Worm (Caenorhabditis elegans): ENCODE measurements around the gene C36B7.6.

The C36B7.6 gene

DNA sequence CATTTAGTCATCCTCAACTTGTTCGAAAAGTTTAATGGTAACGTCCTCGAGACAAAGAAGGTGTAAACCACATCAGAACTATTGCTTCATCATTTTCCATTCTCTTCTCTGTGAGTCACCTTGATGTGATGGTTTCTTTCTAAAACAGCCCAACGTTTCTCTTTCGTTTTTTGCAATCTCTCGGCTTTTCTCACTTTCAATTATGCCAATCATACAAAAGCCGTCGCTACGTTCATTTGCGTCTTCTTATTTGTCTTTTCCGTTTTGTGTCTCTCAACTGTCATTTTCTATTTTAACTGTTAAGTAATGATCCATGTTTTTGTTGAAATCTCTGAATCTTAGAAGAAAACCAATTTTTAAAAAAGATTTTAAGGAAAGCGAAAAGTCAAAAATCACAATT lies 42.8 kb downstream of the C36B7.6 start, which contains the start of gene B0403.5:
Gene B0403.5, plus strand, starts transcription at position 368 of the 400 bp plus-strand sequence.
- TF ChIP-seq ztf-26 (tag; optimal IDR thresholded peaks at IDR 0.05): no peak
- TF ChIP-seq ZK185.1 (tag; optimal IDR thresholded peaks at IDR 0.05; ENCODE audit: poor library complexity, severe bottlenecking): no peak
- no peak for TF ChIP-seq zim-3 (tag; optimal IDR thresholded peaks at IDR 0.05)
- TF ChIP-seq madf-3 (GFP tag; IDR thresholded peaks at IDR 0.05): no peak

- TF ChIP-seq akir-1 (GFP tag; optimal IDR thresholded peaks at IDR 0.05) (no peak), sptf-2 (GFP tag; optimal IDR thresholded peaks at IDR 0.05) (no peak), nhr-90 (tag; optimal IDR thresholded peaks at IDR 0.05) (no peak), ztf-18 (tag; optimal IDR thresholded peaks at IDR 0.05) (no peak), B0336.3 (GFP tag; IDR thresholded peaks at IDR 0.05) (no peak), pha-4 (tag; optimal IDR thresholded peaks at IDR 0.05) (no peak), ztf-25 (GFP tag; IDR thresholded peaks at IDR 0.05) (no peak), ztf-6 (GFP tag; IDR thresholded peaks at IDR 0.05) (no peak), ceh-27 (GFP tag; optimal IDR thresholded peaks at IDR 0.05) (no peak), F57C9.4 (tag; optimal IDR thresholded peaks at IDR 0.05) (no peak), ceh-40 (GFP tag; IDR thresholded peaks at IDR 0.05) (no peak), lin-35 (GFP tag; optimal IDR thresholded peaks at IDR 0.05) (no peak), Y95B8A.8 (GFP tag; IDR thresholded peaks at IDR 0.05) (no peak), lin-26 (GFP tag; IDR thresholded peaks at IDR 0.05) (no peak), repo-1 (tag; optimal IDR thresholded peaks at IDR 0.05) (no peak)
Observed at ce11 chrX:7050290-7050689, 49.8 kb downstream of the C36B7.6 start, which contains the start of gene ubc-17. TSS of gene ubc-17 (plus strand) at chrX:7050590.
